Worm (Caenorhabditis elegans) whole organism, young adult: Measurements from ENCODE around the gene irld-33.

Experiments
- B0019.2 ChIP-seq: fragments of 200-800 bp; sonication (Bioruptor generic); conservative IDR thresholded peaks from 2 replicates; pipeline ENCODE4 v1.3.6; 2022; ENCODE audit warnings: missing genetic modification reagents, missing genetic modification characterization, missing compliant biosample characterization
- F33H1.4 ChIP-seq: fragments of 200-800 bp; sonication (Bioruptor generic); IDR thresholded peaks from 2 replicates; pipeline ENCODE4 v1.3.6; 2022; ENCODE audit warnings: missing genetic modification reagents, missing genetic modification characterization, missing compliant biosample characterization
- F57C9.4 ChIP-seq: sonication (generic microtip); optimal IDR thresholded peaks from 2 replicates; lab custom pipeline; 2017; ENCODE audit warnings: mild to moderate bottlenecking, missing genetic modification characterization, missing compliant biosample characterization
- K11D2.4 ChIP-seq: fragments of 200-800 bp; sonication (Bioruptor generic); IDR thresholded peaks from 2 replicates; pipeline ENCODE4 v1.3.6; 2022; ENCODE audit warnings: missing genetic modification reagents, missing genetic modification characterization, missing compliant biosample characterization
- Y53G8AR.9 ChIP-seq: fragments of 200-800 bp; sonication (Bioruptor generic); conservative IDR thresholded peaks from 2 replicates; pipeline ENCODE4 v1.3.6; 2022; ENCODE audit warnings: missing genetic modification reagents, missing genetic modification characterization, missing compliant biosample characterization
- Y79H2A.3 ChIP-seq: fragments of 200-800 bp; sonication (Bioruptor generic); conservative IDR thresholded peaks from 2 replicates; pipeline ENCODE4 v1.3.6; 2022; ENCODE audit warnings: missing genetic modification reagents, missing genetic modification characterization, missing compliant biosample characterization
- Y95B8A.8 ChIP-seq: fragments of 200-800 bp; sonication (Bioruptor generic); IDR thresholded peaks from 2 replicates; pipeline ENCODE4 v1.3.6; 2022; ENCODE audit warnings: missing genetic modification reagents, missing genetic modification characterization, missing compliant biosample characterization
- akir-1 ChIP-seq: fragments of 200-800 bp; sonication (Bioruptor generic); optimal IDR thresholded peaks from 2 replicates; lab custom pipeline; 2018; ENCODE audit warnings: mild to moderate bottlenecking, missing genetic modification characterization, moderate library complexity, missing compliant biosample characterization
- aptf-2 ChIP-seq: fragments of 200-800 bp; sonication (Bioruptor generic); conservative IDR thresholded peaks from 2 replicates; pipeline ENCODE4 v1.3.6; 2022; ENCODE audit warnings: missing genetic modification reagents, missing genetic modification characterization, missing compliant biosample characterization
- atf-7 ChIP-seq: sonication (generic microtip); optimal IDR thresholded peaks from 2 replicates; lab custom pipeline; 2017; ENCODE audit warnings: mild to moderate bottlenecking, missing genetic modification characterization, missing compliant biosample characterization
- athp-1 ChIP-seq: sonication (generic microtip); optimal IDR thresholded peaks from 2 replicates; lab custom pipeline; 2017; ENCODE audit warnings: mild to moderate bottlenecking, missing genetic modification characterization, missing compliant biosample characterization
- attf-5 ChIP-seq: fragments of 200-800 bp; sonication (Bioruptor generic); optimal IDR thresholded peaks from 2 replicates; lab custom pipeline; 2018; ENCODE audit warnings: mild to moderate bottlenecking, missing genetic modification characterization, missing compliant biosample characterization
- bed-1 ChIP-seq: fragments of 200-800 bp; sonication (Bioruptor generic); IDR thresholded peaks from 2 replicates; pipeline ENCODE4 v1.3.6; 2022; ENCODE audit warnings: missing genetic modification reagents, missing genetic modification characterization, missing compliant biosample characterization
- bed-2 ChIP-seq: fragments of 200-800 bp; sonication (Bioruptor generic); IDR thresholded peaks from 2 replicates; pipeline ENCODE4 v1.3.6; 2022; ENCODE audit warnings: missing genetic modification reagents, missing genetic modification characterization, missing compliant biosample characterization
- cebp-1 ChIP-seq, 2 experiments: fragments of 200-800 bp in 1 of 2; sonication (Bioruptor generic) in 1 of 2; sonication (generic microtip) in 1 of 2; IDR thresholded peaks in 1 of 2; optimal IDR thresholded peaks in 1 of 2; 2 replicates each; pipeline versions ENCODE4 v1.3.6 to Lab custom; 2017 to 2022; ENCODE audit warnings: missing compliant biosample characterization in 2 of 2, missing genetic modification characterization in 2 of 2, mild to moderate bottlenecking in 1 of 2, missing genetic modification reagents in 1 of 2, moderate library complexity in 1 of 2
- cebp-2 ChIP-seq: fragments of 200-800 bp; sonication (Bioruptor generic); IDR thresholded peaks from 2 replicates; pipeline ENCODE4 v1.3.6; 2022; ENCODE audit warnings: missing genetic modification characterization, missing compliant biosample characterization
- ceh-58 ChIP-seq: fragments of 200-800 bp; sonication (Bioruptor generic); IDR thresholded peaks from 2 replicates; pipeline ENCODE4 v1.3.6; 2022; ENCODE audit warnings: missing genetic modification characterization, missing compliant biosample characterization
- ceh-79 ChIP-seq: sonication (generic microtip); optimal IDR thresholded peaks from 2 replicates; lab custom pipeline; 2017; ENCODE audit warnings: mild to moderate bottlenecking, missing genetic modification characterization, missing compliant biosample characterization
- chd-7 ChIP-seq: sonication (generic microtip); optimal IDR thresholded peaks from 2 replicates; lab custom pipeline; 2016; ENCODE audit warnings: mild to moderate bottlenecking, missing genetic modification characterization, moderate library complexity, missing compliant biosample characterization
- ets-4 ChIP-seq: fragments of 200-800 bp; sonication (Bioruptor generic); optimal IDR thresholded peaks from 2 replicates; lab custom pipeline; 2018; ENCODE audit warnings: mild to moderate bottlenecking, missing genetic modification characterization, missing compliant biosample characterization
- lin-35 ChIP-seq, 3 experiments: fragments of 150-350 bp in 2 of 3; sonication (generic microtip) in 1 of 3; optimal IDR thresholded peaks; 2 replicates each; lab custom pipeline; 2014 to 2018; ENCODE audit warnings: missing biosample characterization in 3 of 3, missing genetic modification characterization in 3 of 3, missing genetic modification reagents in 3 of 3
- lin-40 ChIP-seq: sonication (generic microtip); optimal IDR thresholded peaks from 2 replicates; lab custom pipeline; 2016; ENCODE audit warnings: missing genetic modification characterization, mild to moderate bottlenecking, missing compliant biosample characterization, missing genotype, missing genetic modification reagents
- madf-10 ChIP-seq: sonication (generic microtip); optimal IDR thresholded peaks from 2 replicates; lab custom pipeline; 2016; ENCODE audit warnings: mild to moderate bottlenecking, missing genetic modification characterization, missing compliant biosample characterization
- madf-3 ChIP-seq: fragments of 200-800 bp; sonication (Bioruptor generic); IDR thresholded peaks from 2 replicates; pipeline ENCODE4 v1.3.6; 2022; ENCODE audit warnings: missing genetic modification reagents, missing genetic modification characterization, missing compliant biosample characterization
- madf-6 ChIP-seq: fragments of 200-800 bp; sonication (Bioruptor generic); IDR thresholded peaks from 2 replicates; pipeline ENCODE4 v1.3.6; 2022; ENCODE audit warnings: missing genetic modification reagents, missing genetic modification characterization, missing compliant biosample characterization
- madf-8 ChIP-seq: fragments of 200-800 bp; sonication (Bioruptor generic); conservative IDR thresholded peaks from 2 replicates; pipeline ENCODE4 v1.3.6; 2022; ENCODE audit warnings: missing genetic modification reagents, missing genetic modification characterization, missing compliant biosample characterization
- mcd-1 ChIP-seq: fragments of 200-800 bp; sonication (Bioruptor generic); IDR thresholded peaks from 2 replicates; pipeline ENCODE4 v1.3.6; 2022; ENCODE audit warnings: missing genetic modification reagents, missing genetic modification characterization, missing compliant biosample characterization
- mes-4 ChIP-seq: sonication (generic microtip); optimal IDR thresholded peaks from 2 replicates; lab custom pipeline; 2016; ENCODE audit warnings: missing genotype, missing genetic modification characterization, missing compliant biosample characterization
- mxl-1 ChIP-seq: sonication (generic microtip); optimal IDR thresholded peaks from 2 replicates; lab custom pipeline; 2016; ENCODE audit warnings: missing genetic modification characterization, missing compliant biosample characterization
- nfya-2 ChIP-seq: fragments of 200-800 bp; sonication (Bioruptor generic); IDR thresholded peaks from 2 replicates; pipeline ENCODE4 v1.3.6; 2022; ENCODE audit warnings: missing genetic modification reagents, missing genetic modification characterization, missing compliant biosample characterization
- nfyb-1 ChIP-seq: fragments of 200-800 bp; sonication (Bioruptor generic); IDR thresholded peaks from 2 replicates; pipeline ENCODE4 v1.3.6; 2022; ENCODE audit warnings: missing genetic modification reagents, missing genetic modification characterization, missing compliant biosample characterization
- nhr-120 ChIP-seq: fragments of 200-800 bp; sonication (Bioruptor generic); IDR thresholded peaks from 2 replicates; pipeline ENCODE4 v1.3.6; 2022; ENCODE audit warnings: missing genetic modification characterization, missing compliant biosample characterization
- nhr-179 ChIP-seq: sonication (generic microtip); optimal IDR thresholded peaks from 2 replicates; lab custom pipeline; 2016; ENCODE audit warnings: mild to moderate bottlenecking, missing genetic modification characterization, missing compliant biosample characterization
- pbrm-1 ChIP-seq: fragments of 200-800 bp; sonication (Bioruptor generic); IDR thresholded peaks from 2 replicates; pipeline ENCODE4 v1.3.6; 2022; ENCODE audit warnings: missing genetic modification reagents, missing genetic modification characterization, missing compliant biosample characterization
- pha-4 ChIP-seq: fragments of 150-350 bp; sonication (generic microtip); optimal IDR thresholded peaks from 2 replicates; lab custom pipeline; 2014; ENCODE audit warnings: missing biosample characterization, missing genetic modification reagents, missing genetic modification characterization
- repo-1 ChIP-seq: sonication (generic microtip); optimal IDR thresholded peaks from 2 replicates; lab custom pipeline; 2017; ENCODE audit warnings: mild to moderate bottlenecking, missing genetic modification characterization, missing compliant biosample characterization
- tlf-1 ChIP-seq: fragments of 200-800 bp; sonication (Bioruptor generic); optimal IDR thresholded peaks from 2 replicates; lab custom pipeline; 2018; ENCODE audit warnings: mild to moderate bottlenecking, missing genetic modification characterization, missing compliant biosample characterization
- xnd-1 ChIP-seq: sonication (generic microtip); optimal IDR thresholded peaks from 2 replicates; lab custom pipeline; 2016; ENCODE audit warnings: missing genotype, missing genetic modification reagents, missing genetic modification characterization, missing compliant biosample characterization
- zim-3 ChIP-seq: sonication (generic microtip); optimal IDR thresholded peaks from 2 replicates; lab custom pipeline; 2017; ENCODE audit warnings: mild to moderate bottlenecking, missing genetic modification characterization, moderate library complexity, missing compliant biosample characterization
- ztf-18 ChIP-seq: sonication (generic microtip); optimal IDR thresholded peaks from 2 replicates; lab custom pipeline; 2016; ENCODE audit warnings: missing genotype, mild to moderate bottlenecking, missing genetic modification characterization, missing compliant biosample characterization
- ztf-22 ChIP-seq: fragments of 200-800 bp; sonication (Bioruptor generic); optimal IDR thresholded peaks from 2 replicates; lab custom pipeline; 2018; ENCODE audit warnings: mild to moderate bottlenecking, missing genetic modification characterization, moderate library complexity, missing compliant biosample characterization
- ztf-25 ChIP-seq: fragments of 200-800 bp; sonication (Bioruptor generic); IDR thresholded peaks from 2 replicates; pipeline ENCODE4 v1.3.6; 2022; ENCODE audit warnings: missing genetic modification reagents, missing genetic modification characterization, missing compliant biosample characterization

Gene irld-33

ce11 chrII:1742535-1742934, 3.7 kb downstream of the irld-33 start, which contains the start of gene F36H5.12:
TSS of gene F36H5.12 (plus strand) at chrII:1742835.
- no peak for TF ChIP-seq F57C9.4
- TF ChIP-seq chd-7 (tag; lab: Kevin White, UChicago), result no peak
- TF ChIP-seq nhr-120, result no peak
- no peak for TF ChIP-seq bed-1 (GFP tag; lab: Robert Waterston, UW)
- TF ChIP-seq B0019.2, result no peak
- TF ChIP-seq mes-4, result no peak
- no peak for TF ChIP-seq tlf-1 (GFP tag; lab: Kevin White, UChicago)
- TF ChIP-seq lin-35 (GFP tag; optimal IDR thresholded peaks at IDR 0.05; lab: Kevin White, UChicago), result no peak

- TF ChIP-seq xnd-1 (tag; lab: Kevin White, UChicago), result no peak
- no peak for TF ChIP-seq atf-7 (tag; lab: Kevin White, UChicago)
- TF ChIP-seq mxl-1 (tag; lab: Kevin White, UChicago), result no peak
- TF ChIP-seq ceh-58 (GFP tag; lab: Robert Waterston, UW), result no peak
- TF ChIP-seq pbrm-1 (GFP tag; lab: Robert Waterston, UW), result no peak
- no peak for TF ChIP-seq madf-3 (GFP tag; lab: Robert Waterston, UW)
- TF ChIP-seq K11D2.4 (GFP tag; lab: Robert Waterston, UW), result no peak
- TF ChIP-seq cebp-2, result no peak
- TF ChIP-seq pha-4 (tag; lab: Kevin White, UChicago), result no peak
- no peak for TF ChIP-seq repo-1
- TF ChIP-seq attf-5 (GFP tag; lab: Kevin White, UChicago), result no peak
- TF ChIP-seq nfya-2 (GFP tag; lab: Robert Waterston, UW), result no peak
- TF ChIP-seq zim-3 (tag; lab: Kevin White, UChicago), result no peak
- no peak for TF ChIP-seq ztf-25
- TF ChIP-seq aptf-2 (GFP tag; lab: Robert Waterston, UW), result no peak
- no peak for TF ChIP-seq athp-1
- TF ChIP-seq, all 124 proteins: peak for 0
Observed at ce11 chrII:1744183-1744582, 5.3 kb downstream of the irld-33 start, which contains the start of gene clec-19. TSS of gene clec-19 (plus strand) at chrII:1744483.

- no peak for TF ChIP-seq ztf-22 (GFP tag; lab: Kevin White, UChicago)
- no peak for TF ChIP-seq B0019.2
- no peak for TF ChIP-seq Y95B8A.8
- TF ChIP-seq nhr-179 (tag; lab: Kevin White, UChicago), result no peak
- TF ChIP-seq cebp-1 (GFP tag; IDR thresholded peaks at IDR 0.05; lab: Robert Waterston, UW), result no peak
- no peak for TF ChIP-seq cebp-1 (tag; optimal IDR thresholded peaks at IDR 0.05; lab: Kevin White, UChicago)
- TF ChIP-seq madf-8 (GFP tag; lab: Robert Waterston, UW), result no peak
- TF ChIP-seq ets-4 (GFP tag; lab: Kevin White, UChicago), result no peak
Observed at ce11 chrII:1750413-1750812, 11.6 kb downstream of the irld-33 start, which contains the start of the genes F36H5.13 and F36H5.8. TSS of gene F36H5.13 (minus strand) at chrII:1750513. TSS of gene F36H5.8 (minus strand) at chrII:1750686.

- TF ChIP-seq F33H1.4 (GFP tag; lab: Robert Waterston, UW) (no peak), madf-6 (GFP tag; lab: Robert Waterston, UW) (no peak), pbrm-1 (GFP tag; lab: Robert Waterston, UW) (no peak), mcd-1 (GFP tag; lab: Robert Waterston, UW) (no peak), cebp-1 (GFP tag; IDR thresholded peaks at IDR 0.05; lab: Robert Waterston, UW) (no peak), cebp-1 (tag; optimal IDR thresholded peaks at IDR 0.05; lab: Kevin White, UChicago) (no peak), mes-4 (no peak), Y79H2A.3 (GFP tag; lab: Robert Waterston, UW) (no peak), Y53G8AR.9 (GFP tag; lab: Robert Waterston, UW) (no peak), bed-2 (no peak), madf-10 (tag; lab: Kevin White, UChicago) (no peak), nhr-179 (tag; lab: Kevin White, UChicago) (no peak), zim-3 (tag; lab: Kevin White, UChicago) (no peak), ceh-79 (tag; lab: Kevin White, UChicago) (no peak), nfyb-1 (GFP tag; lab: Robert Waterston, UW) (no peak), akir-1 (no peak), ceh-58 (GFP tag; lab: Robert Waterston, UW) (no peak), K11D2.4 (GFP tag; lab: Robert Waterston, UW) (no peak), lin-40 (no peak), ztf-18 (no peak)
- TF ChIP-seq, all 124 proteins: peak for 0
Observed at ce11 chrII:1752990-1753389, 14.1 kb downstream of the irld-33 start, which contains the start of gene F36H5.9. TSS of gene F36H5.9 (minus strand) at chrII:1753090.
